Fruit fly (Drosophila melanogaster): ENCODE data around the gene PIG-Wa.

PIG-Wa gene

DNA sequence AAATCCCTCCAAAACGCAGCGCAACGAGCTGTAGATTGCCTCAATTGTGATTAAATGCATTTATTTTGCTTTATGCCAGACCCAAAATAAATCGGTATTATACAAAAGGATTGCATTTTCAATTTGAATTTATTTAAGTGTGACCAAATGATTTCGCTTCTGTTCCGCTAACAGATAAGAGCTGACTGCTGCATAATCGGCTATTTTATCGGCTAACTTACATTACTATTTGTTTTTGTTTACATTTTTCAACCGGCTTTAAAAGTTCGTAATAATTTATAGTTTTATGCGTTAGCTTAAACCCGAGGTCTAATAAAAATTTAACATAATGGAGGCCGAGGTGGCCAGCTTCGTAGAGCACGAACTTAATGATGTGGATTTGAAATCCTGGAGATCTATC lies at the start of gene PIG-Wa:
Gene PIG-Wa, plus strand, starts transcription at position 232 of the 400 bp plus-strand sequence.
- TF ChIP-seq CoRest (tag; optimal IDR thresholded peaks at IDR 0.05) (peak; percentile 13), gfzf (GFP tag; optimal IDR thresholded peaks at IDR 0.05) (peak; percentile 71), abd-A (tag; optimal IDR thresholded peaks at IDR 0.05) (no peak), aop (GFP tag; IDR thresholded peaks at IDR 0.05) (no peak), shn (GFP tag; optimal IDR thresholded peaks at IDR 0.05) (no peak), Abd-B (GFP tag; optimal IDR thresholded peaks at IDR 0.05) (no peak), Vsx1 (GFP tag; optimal IDR thresholded peaks at IDR 0.05) (no peak), CG1602 (GFP tag; optimal IDR thresholded peaks at IDR 0.05) (no peak), Scr (GFP tag; IDR thresholded peaks at IDR 0.05; ENCODE audit: partially characterized antibody) (peak; percentile 40; the same call in 1 of the 2 replicates), dpn (GFP tag; optimal IDR thresholded peaks at IDR 0.05) (peak in 1 of 2 experiments; percentile 11), zfh1 (GFP tag; IDR thresholded peaks at IDR 0.05) (0 out of 3 replicates have a peak, but pooled peaks have one; percentile 31), Dref (GFP tag; IDR thresholded peaks at IDR 0.05) (peak; percentile 86), Dbx (GFP tag; IDR thresholded peaks at IDR 0.05) (no peak), gcm (GFP tag; optimal IDR thresholded peaks at IDR 0.05) (no peak), maf-S (GFP tag; optimal IDR thresholded peaks at IDR 0.05) (no peak), ab (GFP tag; optimal IDR thresholded peaks at IDR 0.05) (no peak), wor (GFP tag; IDR thresholded peaks at IDR 0.05) (no peak), CG6791 (GFP tag; IDR thresholded peaks at IDR 0.05; ENCODE audit: partially characterized antibody) (peak; percentile 62; the same call in 1 of the 3 replicates), CG13424 (tag; optimal IDR thresholded peaks at IDR 0.05) (no peak), org-1 (GFP tag; optimal IDR thresholded peaks at IDR 0.05) (no peak), dimm (GFP tag; IDR thresholded peaks at IDR 0.05) (no peak), amos (GFP tag; IDR thresholded peaks at IDR 0.05; ENCODE audit: partially characterized antibody) (peak; percentile 64), Mad (GFP tag; optimal IDR thresholded peaks at IDR 0.05) (no peak), sc (optimal IDR thresholded peaks at IDR 0.05) (no peak), sc (GFP tag; optimal IDR thresholded peaks at IDR 0.05) (no peak), pzg (GFP tag; optimal IDR thresholded peaks at IDR 0.05) (peak; percentile 60), CG43689 (GFP tag; IDR thresholded peaks at IDR 0.05) (no peak), CG18011 (GFP tag; optimal IDR thresholded peaks at IDR 0.05) (peak; percentile 98), Adf1 (GFP tag; IDR thresholded peaks at IDR 0.05) (no peak), CG10274 (GFP tag; optimal IDR thresholded peaks at IDR 0.05) (no peak), CG33213 (GFP tag; optimal IDR thresholded peaks at IDR 0.05) (peak; percentile 59), lmd (GFP tag; IDR thresholded peaks at IDR 0.05) (no peak), scrt (GFP tag; optimal IDR thresholded peaks at IDR 0.05) (no peak), gsb-n (tag; optimal IDR thresholded peaks at IDR 0.05) (no peak), Meics (GFP tag; optimal IDR thresholded peaks at IDR 0.05) (no peak), ranshi (GFP tag; IDR thresholded peaks at IDR 0.05) (no peak), CG14965 (GFP tag; optimal IDR thresholded peaks at IDR 0.05; ENCODE audit: borderline replicate concordance) (no peak), CHES-1-like (GFP tag; optimal IDR thresholded peaks at IDR 0.05) (peak; percentile 7), trh (GFP tag; optimal IDR thresholded peaks at IDR 0.05) (no peak), grn (GFP tag; optimal IDR thresholded peaks at IDR 0.05) (no peak), chinmo (GFP tag; IDR thresholded peaks at IDR 0.05; ENCODE audit: partially characterized antibody) (no peak), HmgZ (tag; optimal IDR thresholded peaks at IDR 0.05) (peak; percentile 13), Deaf1 (tag; optimal IDR thresholded peaks at IDR 0.05) (no peak), Hr39 (optimal IDR thresholded peaks at IDR 0.05) (no peak), trem (tag; optimal IDR thresholded peaks at IDR 0.05) (no peak), lab (GFP tag; optimal IDR thresholded peaks at IDR 0.05) (no peak), CG14441 (GFP tag; IDR thresholded peaks at IDR 0.05) (no peak), Myb (GFP tag; optimal IDR thresholded peaks at IDR 0.05) (peak; percentile 86), HLHmδ (GFP tag; optimal IDR thresholded peaks at IDR 0.05) (no peak), usp (GFP tag; optimal IDR thresholded peaks at IDR 0.05) (no peak), HHEX (GFP tag; optimal IDR thresholded peaks at IDR 0.05) (no peak), eyg (GFP tag; optimal IDR thresholded peaks at IDR 0.05) (no peak)
